Fruit fly (Drosophila melanogaster): Measurements from ENCODE around the gene CG43680.

dm6 chr3L:15076380-15076779 lies 23.2 kb upstream of the CG43680 start:
- TF ChIP-seq CG8478 (optimal IDR thresholded peaks at IDR 0.05) (no peak), CTCF (optimal IDR thresholded peaks at IDR 0.05) (no peak)

Data from S2 (cell line).